Fruit fly (Drosophila melanogaster) whole organism, embryonic: ENCODE data around the gene Cbl.

ENCODE experiments used
- Atf6 ChIP-seq: fragments of 200-800 bp; sonication (Bioruptor generic); IDR thresholded peaks from 2 replicates; pipeline ENCODE4 v1.3.6; 2022; ENCODE audit warnings: missing biosample characterization, missing genetic modification characterization
- CG15011 ChIP-seq: fragments of 200-800 bp; sonication (Bioruptor generic); optimal IDR thresholded peaks from 3 replicates; lab custom pipeline; 2018; ENCODE audit warnings: missing biosample characterization, mild to moderate bottlenecking, missing genetic modification characterization
- CG30020 ChIP-seq: fragments of 200-800 bp; optimal IDR thresholded peaks from 2 replicates; lab custom pipeline; 2019; ENCODE audit warnings: missing biosample characterization, mild to moderate bottlenecking, missing genetic modification characterization, moderate library complexity
- CG8478 ChIP-seq: fragments of >200 bp; optimal IDR thresholded peaks from 2 replicates; lab custom pipeline; 2018
- Hr78 ChIP-seq, 2 experiments: fragments of 200-800 bp in 1 of 2; fragments of >200 bp in 1 of 2; sonication (Bioruptor generic) in 1 of 2; optimal IDR thresholded peaks; 2 replicates each; lab custom pipeline; 2017 to 2019; ENCODE audit warnings: missing biosample characterization in 2 of 2, missing genetic modification characterization in 2 of 2, mild to moderate bottlenecking in 1 of 2, moderate library complexity in 1 of 2
- ash1 ChIP-seq: fragments of 200-800 bp; sonication (Bioruptor generic); optimal IDR thresholded peaks from 2 replicates; lab custom pipeline; 2018; ENCODE audit warnings: missing biosample characterization, mild to moderate bottlenecking, missing genetic modification characterization
- chm ChIP-seq: fragments of 200-800 bp; sonication (Bioruptor generic); IDR thresholded peaks from 2 replicates; pipeline ENCODE4 v1.3.6; 2022; ENCODE audit warnings: missing biosample characterization, missing genetic modification characterization
- dmrt99B ChIP-seq: fragments of 200-800 bp; sonication (Bioruptor generic); optimal IDR thresholded peaks from 2 replicates; lab custom pipeline; 2018; ENCODE audit warnings: missing biosample characterization, mild to moderate bottlenecking, missing genetic modification characterization, moderate library complexity
- pros ChIP-seq: fragments of 200-800 bp; sonication (Bioruptor generic); optimal IDR thresholded peaks from 3 replicates; lab custom pipeline; 2019; ENCODE audit warnings: missing biosample characterization, mild to moderate bottlenecking, missing genetic modification characterization, moderate library complexity

DNA sequence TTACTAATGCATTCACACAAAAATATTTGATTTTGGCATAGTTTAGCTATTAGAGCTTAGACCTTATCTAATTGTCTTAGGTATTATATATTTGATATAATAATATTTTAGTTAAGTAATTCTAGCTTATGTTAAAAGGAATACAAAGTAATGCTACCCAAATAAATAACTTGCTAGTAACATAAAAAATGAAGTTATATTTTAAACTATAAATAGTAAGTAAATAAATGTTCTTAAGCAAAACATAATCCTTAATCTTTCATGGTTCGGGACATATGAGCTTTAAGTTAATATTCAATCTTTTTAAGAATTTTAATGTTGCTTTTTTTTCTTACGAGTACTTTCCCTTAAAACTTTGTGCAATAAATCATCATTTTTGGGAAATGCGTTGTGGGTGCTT lies 1.6 kb upstream of the Cbl start:
- TF ChIP-seq CG30020 (tag; lab: Kevin White, UChicago) (no peak), Hr78 (GFP tag; optimal IDR thresholded peaks at IDR 0.05; lab: Kevin White, UChicago) (peak in 1 of 2 experiments; percentile 17), CG8478 (no peak), pros (GFP tag; lab: Kevin White, UChicago) (no peak), chm (GFP tag; lab: Robert Waterston, UW) (no peak), CG15011 (no peak), dmrt99B (tag; lab: Kevin White, UChicago) (no peak), Atf6 (no peak), ash1 (GFP tag; lab: Kevin White, UChicago) (no peak)
